Fruit fly (Drosophila melanogaster) whole organism, embryonic: Measurements from ENCODE around the gene CG14442.

Source experiments
- B-H2 ChIP-seq: fragments of 200-800 bp; sonication (Bioruptor generic); optimal IDR thresholded peaks from 2 replicates; lab custom pipeline; 2018; ENCODE audit warnings: missing biosample characterization, mild to moderate bottlenecking, missing genetic modification characterization
- CG10462 ChIP-seq: fragments of 200-800 bp; sonication (Bioruptor generic); optimal IDR thresholded peaks from 2 replicates; lab custom pipeline; 2016; ENCODE audit warnings: missing biosample characterization, missing genetic modification characterization
- CG13424 ChIP-seq: fragments of 200-800 bp; sonication (Bioruptor generic); optimal IDR thresholded peaks from 2 replicates; lab custom pipeline; 2019; ENCODE audit warnings: missing biosample characterization, mild to moderate bottlenecking, missing genetic modification characterization, moderate library complexity
- CG30020 ChIP-seq: fragments of 200-800 bp; optimal IDR thresholded peaks from 2 replicates; lab custom pipeline; 2019; ENCODE audit warnings: missing biosample characterization, mild to moderate bottlenecking, missing genetic modification characterization, moderate library complexity
- CG31365 ChIP-seq: fragments of 200-800 bp; sonication (Bioruptor generic); optimal IDR thresholded peaks from 2 replicates; lab custom pipeline; 2018; ENCODE audit warnings: missing biosample characterization, mild to moderate bottlenecking, missing genetic modification characterization
- CG32772 ChIP-seq: fragments of 200-800 bp; sonication (Bioruptor generic); IDR thresholded peaks from 2 replicates; pipeline ENCODE4 v1.3.6; 2022; ENCODE audit warnings: missing biosample characterization, missing genetic modification characterization
- CG4328 ChIP-seq: fragments of 200-800 bp; sonication (Bioruptor generic); optimal IDR thresholded peaks from 3 replicates; lab custom pipeline; 2017; ENCODE audit warnings: missing biosample characterization, missing genetic modification reagents, missing genetic modification characterization
- CG4730 ChIP-seq: fragments of 200-800 bp; sonication (Bioruptor generic); IDR thresholded peaks from 2 replicates; pipeline ENCODE4 v1.3.6; 2022; ENCODE audit warnings: missing biosample characterization, missing genetic modification characterization
- CG6254 ChIP-seq: fragments of 200-800 bp; sonication (Bioruptor generic); optimal IDR thresholded peaks from 3 replicates; lab custom pipeline; 2017; ENCODE audit warnings: mild to moderate bottlenecking, missing biosample characterization, missing genetic modification reagents, missing genetic modification characterization
- CG6689 ChIP-seq: fragments of 200-800 bp; sonication (Bioruptor generic); IDR thresholded peaks from 2 replicates; pipeline ENCODE4 v1.3.6; 2022; ENCODE audit warnings: missing biosample characterization, missing genetic modification characterization
- CG7271 ChIP-seq: fragments of 200-800 bp; sonication (Bioruptor generic); optimal IDR thresholded peaks from 2 replicates; lab custom pipeline; 2018; ENCODE audit warnings: missing biosample characterization, mild to moderate bottlenecking, missing genetic modification characterization, moderate library complexity
- CG7839 ChIP-seq: fragments of 200-800 bp; sonication (Bioruptor generic); optimal IDR thresholded peaks from 3 replicates; lab custom pipeline; 2018; ENCODE audit warnings: missing biosample characterization, mild to moderate bottlenecking, missing genetic modification characterization, moderate library complexity
- CG9817 ChIP-seq: fragments of 200-800 bp; sonication (Bioruptor generic); optimal IDR thresholded peaks from 2 replicates; lab custom pipeline; 2018; ENCODE audit warnings: missing biosample characterization, mild to moderate bottlenecking, missing genetic modification characterization, moderate library complexity
- Dek ChIP-seq: fragments of 200-800 bp; sonication (Bioruptor generic); optimal IDR thresholded peaks from 3 replicates; lab custom pipeline; 2019; ENCODE audit warnings: missing biosample characterization, mild to moderate bottlenecking, missing genetic modification characterization, moderate library complexity
- Doc2 ChIP-seq: fragments of 200-800 bp; sonication (Bioruptor generic); IDR thresholded peaks from 2 replicates; pipeline ENCODE4 v1.3.6; 2022; ENCODE audit warnings: missing biosample characterization, missing genetic modification characterization
- Fer3 ChIP-seq: fragments of 200-800 bp; sonication (Bioruptor generic); optimal IDR thresholded peaks from 2 replicates; lab custom pipeline; 2018; ENCODE audit warnings: missing biosample characterization, mild to moderate bottlenecking, missing genetic modification characterization, moderate library complexity
- GATAe ChIP-seq: fragments of 200-800 bp; sonication (Bioruptor generic); conservative IDR thresholded peaks from 2 replicates; pipeline ENCODE4 v1.3.6; 2022; ENCODE audit warnings: missing biosample characterization, missing genetic modification characterization
- HLH3B ChIP-seq: fragments of 200-800 bp; sonication (Bioruptor generic); IDR thresholded peaks from 2 replicates; pipeline ENCODE4 v1.3.6; 2022; ENCODE audit warnings: missing biosample characterization, missing genetic modification characterization
- HLH4C ChIP-seq: fragments of 200-800 bp; sonication (Bioruptor generic); IDR thresholded peaks from 3 replicates; pipeline ENCODE4 v1.3.6; 2022; ENCODE audit warnings: missing biosample characterization, missing genetic modification characterization; ENCODE audit not compliant: partially characterized antibody
- Hey ChIP-seq: fragments of 200-800 bp; sonication (Bioruptor generic); optimal IDR thresholded peaks from 3 replicates; lab custom pipeline; 2018; ENCODE audit warnings: missing biosample characterization, mild to moderate bottlenecking, missing genetic modification characterization
- Hmr ChIP-seq: fragments of 200-800 bp; sonication (Bioruptor generic); optimal IDR thresholded peaks from 3 replicates; lab custom pipeline; 2017; ENCODE audit warnings: mild to moderate bottlenecking, missing biosample characterization, missing genetic modification reagents, missing genetic modification characterization
- Hmx ChIP-seq: fragments of 200-800 bp; sonication (Bioruptor generic); optimal IDR thresholded peaks from 2 replicates; lab custom pipeline; 2016; ENCODE audit warnings: missing biosample characterization, missing genetic modification characterization
- Lhr ChIP-seq: fragments of 200-800 bp; sonication (Bioruptor generic); optimal IDR thresholded peaks from 3 replicates; lab custom pipeline; 2017; ENCODE audit warnings: mild to moderate bottlenecking, missing biosample characterization, missing genetic modification reagents, missing genetic modification characterization
- Lpt ChIP-seq: fragments of >200 bp; optimal IDR thresholded peaks from 2 replicates; lab custom pipeline; 2018; ENCODE audit warnings: missing biosample characterization, missing genetic modification characterization
- MBD-R2 ChIP-seq: fragments of 200-800 bp; sonication (Bioruptor generic); IDR thresholded peaks from 2 replicates; pipeline ENCODE4 v1.3.6; 2022; ENCODE audit warnings: missing biosample characterization, missing genetic modification characterization
- MTF-1 ChIP-seq: fragments of 200-800 bp; sonication (Bioruptor generic); optimal IDR thresholded peaks from 2 replicates; lab custom pipeline; 2018; ENCODE audit warnings: missing biosample characterization, mild to moderate bottlenecking, missing genetic modification characterization, borderline replicate concordance
- NC2β ChIP-seq: fragments of 200-800 bp; sonication (Bioruptor generic); optimal IDR thresholded peaks from 2 replicates; lab custom pipeline; 2016; ENCODE audit warnings: missing biosample characterization, missing genetic modification characterization
- PHDP ChIP-seq: fragments of 200-800 bp; sonication (Bioruptor generic); optimal IDR thresholded peaks from 3 replicates; lab custom pipeline; 2018; ENCODE audit warnings: missing biosample characterization, mild to moderate bottlenecking, missing genetic modification characterization, moderate library complexity
- Poxn ChIP-seq: fragments of 200-800 bp; sonication (Bioruptor generic); IDR thresholded peaks from 2 replicates; pipeline ENCODE4 v1.3.6; 2022; ENCODE audit warnings: missing biosample characterization, missing genetic modification characterization
- ab ChIP-seq: fragments of 200-800 bp; sonication (Bioruptor generic); optimal IDR thresholded peaks from 2 replicates; lab custom pipeline; 2016; ENCODE audit warnings: missing biosample characterization, missing genetic modification characterization
- ac ChIP-seq: fragments of 200-800 bp; sonication (Bioruptor generic); optimal IDR thresholded peaks from 3 replicates; lab custom pipeline; 2017; ENCODE audit warnings: missing biosample characterization, mild to moderate bottlenecking, missing genetic modification characterization
- aop ChIP-seq: fragments of 200-800 bp; sonication (Bioruptor generic); IDR thresholded peaks from 2 replicates; pipeline ENCODE4 v1.3.6; 2022; ENCODE audit warnings: missing biosample characterization, missing genetic modification characterization
- bbx ChIP-seq: fragments of 200-800 bp; sonication (Bioruptor generic); IDR thresholded peaks from 2 replicates; pipeline ENCODE4 v1.3.6; 2022; ENCODE audit warnings: missing biosample characterization, missing genetic modification characterization; ENCODE audit not compliant: partially characterized antibody
- cg ChIP-seq: fragments of 200-800 bp; sonication (Bioruptor generic); optimal IDR thresholded peaks from 3 replicates; lab custom pipeline; 2019; ENCODE audit warnings: missing biosample characterization, mild to moderate bottlenecking, missing genetic modification characterization, moderate library complexity
- crol ChIP-seq: fragments of 200-800 bp; sonication (Bioruptor generic); IDR thresholded peaks from 2 replicates; pipeline ENCODE4 v1.3.6; 2022; ENCODE audit warnings: missing biosample characterization, missing genetic modification characterization
- dati ChIP-seq: fragments of 200-800 bp; sonication (Bioruptor generic); IDR thresholded peaks from 2 replicates; pipeline ENCODE4 v1.3.6; 2022; ENCODE audit warnings: missing biosample characterization, missing genetic modification characterization
- dimm ChIP-seq: fragments of 200-800 bp; sonication (Bioruptor generic); IDR thresholded peaks from 2 replicates; pipeline ENCODE4 v1.3.6; 2022; ENCODE audit warnings: missing biosample characterization, missing genetic modification characterization
- disco-r ChIP-seq: fragments of 200-800 bp; sonication (Bioruptor generic); optimal IDR thresholded peaks from 2 replicates; lab custom pipeline; 2016; ENCODE audit warnings: missing biosample characterization, missing genetic modification characterization
- en ChIP-seq: fragments of 200-800 bp; sonication (Bioruptor generic); optimal IDR thresholded peaks from 2 replicates; lab custom pipeline; 2016; ENCODE audit warnings: missing biosample characterization, missing genetic modification characterization
- gro ChIP-seq: fragments of 200-800 bp; sonication (Bioruptor generic); optimal IDR thresholded peaks from 2 replicates; lab custom pipeline; 2016; ENCODE audit warnings: missing biosample characterization, missing genetic modification characterization
- hbn ChIP-seq: fragments of 200-800 bp; sonication (Bioruptor generic); IDR thresholded peaks from 2 replicates; pipeline ENCODE4 v1.3.6; 2022; ENCODE audit warnings: missing biosample characterization, missing genetic modification characterization; ENCODE audit not compliant: partially characterized antibody
- ind ChIP-seq: fragments of 200-800 bp; sonication (Bioruptor generic); optimal IDR thresholded peaks from 3 replicates; lab custom pipeline; 2016; ENCODE audit warnings: missing biosample characterization, missing genetic modification characterization
- org-1 ChIP-seq: fragments of 200-800 bp; sonication (Bioruptor generic); optimal IDR thresholded peaks from 2 replicates; lab custom pipeline; 2017; ENCODE audit warnings: missing biosample characterization, missing genetic modification characterization
- pita ChIP-seq: fragments of 200-800 bp; sonication (Bioruptor generic); optimal IDR thresholded peaks from 2 replicates; lab custom pipeline; 2017; ENCODE audit warnings: missing biosample characterization, mild to moderate bottlenecking, missing genetic modification characterization
- pros ChIP-seq: fragments of 200-800 bp; sonication (Bioruptor generic); optimal IDR thresholded peaks from 3 replicates; lab custom pipeline; 2019; ENCODE audit warnings: missing biosample characterization, mild to moderate bottlenecking, missing genetic modification characterization, moderate library complexity
- shn ChIP-seq: fragments of 200-800 bp; sonication (Bioruptor generic); optimal IDR thresholded peaks from 3 replicates; lab custom pipeline; 2016; ENCODE audit warnings: missing biosample characterization, missing genetic modification characterization
- stc ChIP-seq: fragments of 200-800 bp; sonication (Bioruptor generic); IDR thresholded peaks from 2 replicates; pipeline ENCODE4 v1.3.6; 2022; ENCODE audit warnings: missing biosample characterization, missing genetic modification characterization
- wor ChIP-seq: fragments of 200-800 bp; sonication (Bioruptor generic); IDR thresholded peaks from 2 replicates; pipeline ENCODE4 v1.3.6; 2022; ENCODE audit warnings: missing biosample characterization, missing genetic modification characterization
- z ChIP-seq: fragments of 200-800 bp; sonication (Bioruptor generic); IDR thresholded peaks from 3 replicates; pipeline ENCODE4 v1.3.6; 2022; ENCODE audit warnings: missing biosample characterization, missing genetic modification characterization

The CG14442 gene

dm6 chrX:6702028-6702433 lies 7.2 kb upstream of the CG14442 start (continued):
- TF ChIP-seq CG7271 (tag; lab: Kevin White, UChicago): no peak
- TF ChIP-seq B-H2 (GFP tag; lab: Kevin White, UChicago): no peak
- peak; percentile 36 for TF ChIP-seq CG10462
- TF ChIP-seq ac (GFP tag; lab: Kevin White, UChicago): no peak
- peak; percentile 79 for TF ChIP-seq CG7839 (tag; lab: Kevin White, UChicago)
- TF ChIP-seq Fer3 (tag; lab: Kevin White, UChicago): peak; percentile 40
- peak; percentile 48; the same call in 1 of the 2 replicates for TF ChIP-seq dimm (GFP tag; lab: Robert Waterston, UW)
- peak; percentile 54 for TF ChIP-seq org-1 (GFP tag; lab: Kevin White, UChicago)
- no peak for TF ChIP-seq pros
- no peak for TF ChIP-seq pita (GFP tag; lab: Kevin White, UChicago)
- peak; percentile 16 for TF ChIP-seq Hmr
- peak; percentile 72 for TF ChIP-seq stc (GFP tag; lab: Robert Waterston, UW)
- no peak for TF ChIP-seq HLH4C (GFP tag; lab: Robert Waterston, UW)
- TF ChIP-seq MBD-R2: no peak
- TF ChIP-seq hbn: no peak
- TF ChIP-seq crol: no peak
- no peak for TF ChIP-seq Hey (tag; lab: Kevin White, UChicago)
- no peak for TF ChIP-seq ab (GFP tag; lab: Kevin White, UChicago)
- TF ChIP-seq CG31365 (tag; lab: Kevin White, UChicago): no peak
- TF ChIP-seq Poxn (GFP tag; lab: Robert Waterston, UW): no peak
- TF ChIP-seq disco-r: no peak
- TF ChIP-seq CG4730: peak; percentile 19; the same call in 1 of the 2 replicates
- peak; percentile 37 for TF ChIP-seq ind (GFP tag; lab: Kevin White, UChicago)
- peak; percentile 43 for TF ChIP-seq CG9817 (tag; lab: Kevin White, UChicago)
- TF ChIP-seq NC2β (GFP tag; lab: Kevin White, UChicago): no peak
- TF ChIP-seq CG13424 (tag; lab: Kevin White, UChicago): peak; percentile 73
- TF ChIP-seq Doc2: no peak
- TF ChIP-seq HLH3B (GFP tag; lab: Robert Waterston, UW): peak; percentile 76
- TF ChIP-seq GATAe (GFP tag; lab: Robert Waterston, UW): no peak
- no peak for TF ChIP-seq gro
- TF ChIP-seq CG4328 (GFP tag; lab: Kevin White, UChicago): peak; percentile 36
- peak; percentile 23 for TF ChIP-seq Lhr (GFP tag; lab: Kevin White, UChicago)
- no peak for TF ChIP-seq z
- TF ChIP-seq cg (GFP tag; lab: Kevin White, UChicago): no peak
- TF ChIP-seq CG32772: peak; percentile 65
- TF ChIP-seq Hmx: no peak
- peak; percentile 22 for TF ChIP-seq shn (GFP tag; lab: Kevin White, UChicago)
- no peak for TF ChIP-seq bbx
- TF ChIP-seq CG6689: peak; percentile 79
- TF ChIP-seq wor (GFP tag; lab: Robert Waterston, UW): peak; percentile 59
- TF ChIP-seq en (GFP tag; lab: Kevin White, UChicago): peak; percentile 1
- TF ChIP-seq PHDP: peak; percentile 64
- TF ChIP-seq CG6254 (GFP tag; lab: Kevin White, UChicago): peak; percentile 46
- TF ChIP-seq aop (GFP tag; lab: Robert Waterston, UW): no peak
- TF ChIP-seq CG30020 (tag; lab: Kevin White, UChicago): peak; percentile 6
- peak; percentile 29 for TF ChIP-seq MTF-1 (GFP tag; lab: Kevin White, UChicago)
- TF ChIP-seq dati (GFP tag; lab: Robert Waterston, UW): 0 out of 2 replicates have a peak, but pooled peaks have one; percentile 15
- no peak for TF ChIP-seq Dek (tag; lab: Kevin White, UChicago)
- no peak for TF ChIP-seq Lpt (GFP tag; lab: Kevin White, UChicago)
